Worm (Caenorhabditis elegans): ENCODE data around the gene clec-74.

DNA sequence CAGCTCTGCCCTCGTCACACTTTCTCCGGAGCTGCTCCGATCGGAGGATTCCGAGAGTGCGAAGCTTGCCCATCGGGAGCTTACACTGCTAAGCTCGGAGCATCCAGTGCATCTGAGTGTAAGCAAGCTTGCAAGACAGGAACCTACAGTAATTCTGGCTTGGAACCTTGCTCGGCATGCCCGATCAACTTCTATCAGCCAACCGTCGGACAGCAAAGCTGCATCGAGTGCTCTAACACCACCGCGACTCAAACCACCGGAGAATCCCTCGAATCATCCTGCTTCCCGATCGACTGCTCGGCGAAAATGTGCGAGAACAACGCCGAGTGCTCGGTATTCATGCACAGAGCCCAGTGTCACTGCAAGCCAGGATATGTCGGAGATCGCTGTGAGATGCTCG, 47.4 kb downstream of the clec-74 start:
- TF ChIP-seq mep-1 (tag; optimal IDR thresholded peaks at IDR 0.05) (no peak), unc-130 (GFP tag; optimal IDR thresholded peaks at IDR 0.05) (no peak), ZK546.5 (tag; optimal IDR thresholded peaks at IDR 0.05) (no peak), php-3 (GFP tag; IDR thresholded peaks at IDR 0.05) (no peak), lsy-2 (tag; optimal IDR thresholded peaks at IDR 0.05) (no peak), aly-2 (tag; optimal IDR thresholded peaks at IDR 0.05) (no peak), hmg-1.1 (GFP tag; IDR thresholded peaks at IDR 0.05) (no peak), nhr-10 (tag; optimal IDR thresholded peaks at IDR 0.05) (no peak), aha-1 (tag) (peak; percentile 48), nhr-11 (tag; optimal IDR thresholded peaks at IDR 0.05) (no peak)

Data from whole organism, L4 larva.